Fruit fly (Drosophila melanogaster): ENCODE data around the gene Mat89Ba.

- no peak for TF ChIP-seq D1 (tag; optimal IDR thresholded peaks at IDR 0.05)
- TF ChIP-seq Pif1A (GFP tag; optimal IDR thresholded peaks at IDR 0.05): no peak
Measured at dm6 chr3R:16260385-16261169, 11.6 kb downstream of the Mat89Ba start.

All from whole organism, pupa.